Worm (Caenorhabditis elegans) whole organism, late embryonic: ENCODE results near the gene F33C8.2.
A peak's percentile ranks its signal among the peaks of the same experiment; 100 is the strongest.

Source experiments
- C38D4.7 ChIP-seq: fragments of 200-800 bp; sonication (Bioruptor generic); optimal IDR thresholded peaks from 2 replicates; lab custom pipeline; 2018; ENCODE audit warnings: mild to moderate bottlenecking, missing genetic modification characterization, moderate library complexity, missing compliant biosample characterization
- F13H6.1 ChIP-seq: sonication (generic microtip); optimal IDR thresholded peaks from 2 replicates; lab custom pipeline; 2016; ENCODE audit warnings: missing genetic modification characterization, missing compliant biosample characterization
- K09A11.1 ChIP-seq: sonication (generic microtip); optimal IDR thresholded peaks from 2 replicates; lab custom pipeline; 2017; ENCODE audit warnings: antibody characterized with exemption, mild to moderate bottlenecking, missing genetic modification characterization, missing compliant biosample characterization; ENCODE audit not compliant: insufficient read depth
- Y22D7AL.16 ChIP-seq: sonication (generic microtip); optimal IDR thresholded peaks from 2 replicates; lab custom pipeline; 2016; ENCODE audit warnings: missing genetic modification characterization, missing compliant biosample characterization
- ahr-1 ChIP-seq: sonication (generic microtip); optimal IDR thresholded peaks from 2 replicates; lab custom pipeline; 2016; ENCODE audit warnings: missing genetic modification characterization, missing compliant biosample characterization
- ceh-18 ChIP-seq: sonication (generic microtip); optimal IDR thresholded peaks from 2 replicates; lab custom pipeline; 2016; ENCODE audit warnings: missing genetic modification characterization, missing compliant biosample characterization
- ceh-19 ChIP-seq: fragments of 200-800 bp; sonication (Bioruptor generic); optimal IDR thresholded peaks from 2 replicates; lab custom pipeline; 2018; ENCODE audit warnings: mild to moderate bottlenecking, missing genetic modification characterization, missing compliant biosample characterization
- ceh-22 ChIP-seq: sonication (generic microtip); optimal IDR thresholded peaks from 2 replicates; lab custom pipeline; 2017; ENCODE audit warnings: missing biosample characterization, missing genetic modification characterization
- ceh-24 ChIP-seq: sonication (generic microtip); optimal IDR thresholded peaks from 2 replicates; lab custom pipeline; 2016; ENCODE audit warnings: mild to moderate bottlenecking, missing genetic modification characterization, missing compliant biosample characterization
- ceh-30 ChIP-seq: fragments of 150-350 bp; optimal IDR thresholded peaks from 2 replicates; lab custom pipeline; 2014; ENCODE audit warnings: missing biosample characterization, missing genetic modification characterization
- ceh-31 ChIP-seq: sonication (generic microtip); optimal IDR thresholded peaks from 2 replicates; lab custom pipeline; 2016; ENCODE audit warnings: missing genetic modification characterization, missing compliant biosample characterization
- ceh-34 ChIP-seq: sonication (generic microtip); optimal IDR thresholded peaks from 2 replicates; lab custom pipeline; 2016; ENCODE audit warnings: mild to moderate bottlenecking, missing genetic modification characterization, missing compliant biosample characterization
- ceh-45 ChIP-seq: fragments of 200-800 bp; sonication (Bioruptor generic); IDR thresholded peaks from 2 replicates; pipeline ENCODE4 v1.3.6; 2022; ENCODE audit warnings: missing genetic modification reagents, missing genetic modification characterization, missing compliant biosample characterization
- ceh-48 ChIP-seq: sonication (generic microtip); optimal IDR thresholded peaks from 2 replicates; lab custom pipeline; 2016; ENCODE audit warnings: missing genetic modification characterization, inconsistent platforms, missing compliant biosample characterization
- ceh-6 ChIP-seq: fragments of 200-800 bp; sonication (Bioruptor generic); optimal IDR thresholded peaks from 2 replicates; lab custom pipeline; 2018; ENCODE audit warnings: mild to moderate bottlenecking, missing genetic modification characterization, missing compliant biosample characterization
- dmd-4 ChIP-seq: sonication (generic microtip); optimal IDR thresholded peaks from 2 replicates; lab custom pipeline; 2016; ENCODE audit warnings: borderline replicate concordance, missing genetic modification characterization, missing compliant biosample characterization
- ets-4 ChIP-seq: sonication (generic microtip); optimal IDR thresholded peaks from 2 replicates; lab custom pipeline; 2016; ENCODE audit warnings: missing genetic modification characterization, missing compliant biosample characterization
- fax-1 ChIP-seq: sonication (generic microtip); optimal IDR thresholded peaks from 2 replicates; lab custom pipeline; 2016; ENCODE audit warnings: missing genotype, missing genetic modification characterization, missing compliant biosample characterization
- fkh-10 ChIP-seq: fragments of 150-350 bp; optimal IDR thresholded peaks from 2 replicates; lab custom pipeline; 2014; ENCODE audit warnings: missing biosample characterization, missing genetic modification reagents, missing genetic modification characterization
- hlh-15 ChIP-seq: sonication (generic microtip); optimal IDR thresholded peaks from 2 replicates; lab custom pipeline; 2016; ENCODE audit warnings: missing genetic modification characterization, missing compliant biosample characterization
- hlh-6 ChIP-seq: sonication (generic microtip); optimal IDR thresholded peaks from 2 replicates; lab custom pipeline; 2016; ENCODE audit warnings: missing genotype, missing genetic modification characterization, missing compliant biosample characterization
- hlh-8 ChIP-seq: sonication (generic microtip); optimal IDR thresholded peaks from 2 replicates; lab custom pipeline; 2016; ENCODE audit warnings: missing genotype, missing genetic modification characterization, missing compliant biosample characterization
- lim-6 ChIP-seq: sonication (generic microtip); optimal IDR thresholded peaks from 2 replicates; lab custom pipeline; 2016; ENCODE audit warnings: missing genetic modification characterization, missing compliant biosample characterization
- lin-11 ChIP-seq: fragments of 200-800 bp; sonication (Bioruptor generic); optimal IDR thresholded peaks from 2 replicates; lab custom pipeline; 2018; ENCODE audit warnings: mild to moderate bottlenecking, missing genetic modification characterization, missing compliant biosample characterization
- madf-2 ChIP-seq: sonication (generic microtip); optimal IDR thresholded peaks from 2 replicates; lab custom pipeline; 2017; ENCODE audit warnings: missing genetic modification characterization, missing compliant biosample characterization
- nfya-1 ChIP-seq: sonication (generic microtip); optimal IDR thresholded peaks from 2 replicates; lab custom pipeline; 2017; ENCODE audit warnings: missing genetic modification characterization, mild to moderate bottlenecking, missing compliant biosample characterization, antibody characterized with exemption, moderate library complexity
- nhr-11 ChIP-seq: fragments of 150-350 bp; optimal IDR thresholded peaks from 2 replicates; lab custom pipeline; 2014; ENCODE audit warnings: missing biosample characterization, missing genetic modification characterization
- nhr-232 ChIP-seq: sonication (generic microtip); optimal IDR thresholded peaks from 2 replicates; lab custom pipeline; 2016; ENCODE audit warnings: missing genetic modification characterization, missing compliant biosample characterization
- odd-2 ChIP-seq: sonication (generic microtip); optimal IDR thresholded peaks from 2 replicates; lab custom pipeline; 2017; ENCODE audit warnings: antibody characterized with exemption, mild to moderate bottlenecking, missing genetic modification characterization, missing compliant biosample characterization
- pat-9 ChIP-seq: fragments of 200-800 bp; sonication (Bioruptor generic); optimal IDR thresholded peaks from 2 replicates; lab custom pipeline; 2018; ENCODE audit warnings: mild to moderate bottlenecking, missing genetic modification characterization, moderate library complexity, missing compliant biosample characterization
- pax-1 ChIP-seq: fragments of 150-350 bp; optimal IDR thresholded peaks from 2 replicates; lab custom pipeline; 2014; ENCODE audit warnings: missing biosample characterization, missing genetic modification characterization
- pha-2 ChIP-seq: sonication (generic microtip); optimal IDR thresholded peaks from 2 replicates; lab custom pipeline; 2017; ENCODE audit warnings: mild to moderate bottlenecking, missing genetic modification characterization, missing compliant biosample characterization
- pqm-1 ChIP-seq: sonication (generic microtip); optimal IDR thresholded peaks from 2 replicates; lab custom pipeline; 2016; ENCODE audit warnings: missing genetic modification characterization, missing compliant biosample characterization
- ref-2 ChIP-seq: sonication (generic microtip); optimal IDR thresholded peaks from 2 replicates; lab custom pipeline; 2016; ENCODE audit warnings: missing genetic modification characterization, missing compliant biosample characterization
- rnt-1 ChIP-seq: sonication (generic microtip); optimal IDR thresholded peaks from 2 replicates; lab custom pipeline; 2016; ENCODE audit warnings: missing genetic modification characterization, missing compliant biosample characterization
- sox-2 ChIP-seq: fragments of 200-800 bp; sonication (Bioruptor generic); IDR thresholded peaks from 2 replicates; pipeline ENCODE4 v1.3.6; 2022; ENCODE audit warnings: missing genetic modification reagents, missing genetic modification characterization, missing compliant biosample characterization
- sox-4 ChIP-seq: sonication (generic microtip); optimal IDR thresholded peaks from 2 replicates; lab custom pipeline; 2017; ENCODE audit warnings: mild to moderate bottlenecking, missing genetic modification characterization, inconsistent platforms, missing compliant biosample characterization
- syd-9 ChIP-seq: sonication (generic microtip); optimal IDR thresholded peaks from 2 replicates; lab custom pipeline; 2016; ENCODE audit warnings: mild to moderate bottlenecking, missing genetic modification characterization, moderate library complexity, missing compliant biosample characterization
- tbx-7 ChIP-seq: sonication (generic microtip); optimal IDR thresholded peaks from 2 replicates; lab custom pipeline; 2016; ENCODE audit warnings: missing genotype, missing genetic modification characterization, missing compliant biosample characterization
- unc-3 ChIP-seq, 2 experiments: fragments of 200-800 bp in 1 of 2; sonication (Bioruptor generic) in 1 of 2; sonication (generic microtip) in 1 of 2; conservative IDR thresholded peaks in 1 of 2; optimal IDR thresholded peaks in 1 of 2; 2 replicates each; pipeline versions ENCODE4 v1.3.6 to Lab custom; 2016 to 2022; ENCODE audit warnings: missing compliant biosample characterization in 2 of 2, missing genetic modification characterization in 2 of 2, missing genetic modification reagents in 1 of 2
- unc-42 ChIP-seq: sonication (generic microtip); optimal IDR thresholded peaks from 2 replicates; lab custom pipeline; 2016; ENCODE audit warnings: missing genotype, missing genetic modification characterization, missing compliant biosample characterization
- ztf-16 ChIP-seq: sonication (generic microtip); optimal IDR thresholded peaks from 2 replicates; lab custom pipeline; 2017; ENCODE audit warnings: missing genetic modification characterization, missing compliant biosample characterization

The F33C8.2 gene

ce11 chrX:14708176-14708642 lies 13.0 kb upstream of the F33C8.2 start (continued):
- TF ChIP-seq ceh-34 (tag; lab: Kevin White, UChicago) (peak; percentile 82), pha-2 (tag; lab: Kevin White, UChicago) (no peak), madf-2 (tag; lab: Kevin White, UChicago) (peak; percentile 53), pat-9 (no peak), fkh-10 (GFP tag; lab: Kevin White, UChicago) (no peak), nhr-232 (tag; lab: Kevin White, UChicago) (no peak), ceh-6 (peak; percentile 5), fax-1 (tag; lab: Kevin White, UChicago) (peak; percentile 11), C38D4.7 (no peak), Y22D7AL.16 (tag; lab: Kevin White, UChicago) (no peak), ceh-45 (GFP tag; lab: Robert Waterston, UW) (no peak), hlh-8 (no peak), ceh-18 (peak; percentile 97), ceh-19 (GFP tag; lab: Kevin White, UChicago) (peak; percentile 80), dmd-4 (peak; percentile 38), ceh-22 (tag; lab: Kevin White, UChicago) (no peak), ceh-24 (tag; lab: Kevin White, UChicago) (no peak), K09A11.1 (tag; lab: Kevin White, UChicago) (peak; percentile 26), lim-6 (tag; lab: Kevin White, UChicago) (no peak), odd-2 (tag; lab: Kevin White, UChicago) (no peak), ceh-30 (tag; lab: Kevin White, UChicago) (no peak), unc-42 (tag; lab: Kevin White, UChicago) (peak; percentile 89), pqm-1 (tag; lab: Kevin White, UChicago) (peak; percentile 57), hlh-15 (no peak), tbx-7 (tag; lab: Kevin White, UChicago) (no peak), pax-1 (tag; lab: Kevin White, UChicago) (no peak), sox-2 (no peak), ref-2 (peak; percentile 79), lin-11 (no peak), ets-4 (tag; lab: Kevin White, UChicago) (peak; percentile 51), F13H6.1 (peak; percentile 43), nfya-1 (tag; lab: Kevin White, UChicago) (peak; percentile 89)

DNA sequence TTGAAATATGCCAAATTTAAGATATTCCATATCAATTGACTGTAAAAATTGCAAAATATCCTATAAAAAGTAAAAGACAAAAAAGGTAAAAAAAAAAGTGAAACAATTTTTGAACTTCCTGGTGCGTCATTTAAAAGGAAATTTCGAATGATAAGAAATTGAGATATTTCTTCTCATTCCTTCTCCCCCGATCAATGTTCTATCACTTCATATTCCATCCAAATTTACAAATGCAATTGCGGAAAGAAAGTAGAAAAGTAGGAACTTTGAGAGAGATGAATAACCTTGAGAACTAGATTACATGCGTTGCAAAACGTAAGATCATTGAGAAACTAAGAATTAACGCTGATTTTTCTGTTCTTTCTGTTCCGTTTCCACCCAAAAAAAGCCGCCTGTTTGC lies 11.6 kb upstream of the F33C8.2 start:
- TF ChIP-seq odd-2 (tag; lab: Kevin White, UChicago) (no peak), C38D4.7 (no peak), sox-2 (no peak), pax-1 (tag; lab: Kevin White, UChicago) (no peak), ceh-48 (tag; lab: Kevin White, UChicago) (no peak), hlh-6 (tag; lab: Kevin White, UChicago) (no peak), sox-4 (tag; lab: Kevin White, UChicago) (no peak), ahr-1 (tag; lab: Kevin White, UChicago) (no peak), rnt-1 (no peak), nhr-11 (tag; lab: Kevin White, UChicago) (no peak), ceh-18 (no peak), nhr-232 (tag; lab: Kevin White, UChicago) (no peak), unc-3 (GFP tag; conservative IDR thresholded peaks at IDR 0.05; lab: Robert Waterston, UW) (no peak), unc-3 (tag; optimal IDR thresholded peaks at IDR 0.05; lab: Kevin White, UChicago) (no peak), ref-2 (no peak), ztf-16 (tag; lab: Kevin White, UChicago) (no peak)

- TF ChIP-seq ceh-34 (tag; lab: Kevin White, UChicago) (no peak), ceh-48 (tag; lab: Kevin White, UChicago) (peak; percentile 48), syd-9 (no peak), sox-4 (tag; lab: Kevin White, UChicago) (no peak), ceh-24 (tag; lab: Kevin White, UChicago) (no peak), lim-6 (tag; lab: Kevin White, UChicago) (no peak), ceh-6 (no peak), ceh-31 (tag; lab: Kevin White, UChicago) (peak; percentile 44)
These were observed 10.0 kb upstream of the F33C8.2 start, which contains the start of gene atrn-1 for ce11 chrX:14711168-14711629. Gene atrn-1 (plus strand): TSS chrX:14711579.
